Worm (Caenorhabditis elegans): ENCODE measurements around the gene Y73C8B.1.

The Y73C8B.1 gene

DNA sequence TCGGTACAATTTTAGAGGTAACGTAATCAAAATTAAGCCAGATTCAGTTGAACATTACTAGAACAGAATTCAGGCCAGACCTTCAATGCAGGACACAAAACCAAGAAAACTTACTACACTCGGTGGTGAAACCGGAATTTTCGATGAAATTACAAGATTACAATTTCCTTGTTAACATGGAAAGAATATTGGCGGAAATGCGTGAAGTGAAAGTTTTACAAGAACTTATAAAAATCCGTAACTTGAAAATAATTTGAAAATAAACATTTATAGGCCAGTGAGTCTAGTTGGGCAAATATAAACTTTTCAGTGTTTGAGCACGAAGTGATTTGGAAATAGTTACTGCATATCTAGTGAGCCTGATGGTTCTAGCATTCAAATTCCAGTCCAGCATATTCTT lies 38.2 kb upstream of the Y73C8B.1 start, which contains the start of gene K08D9.6:
Gene K08D9.6, minus strand, starts transcription at position 101 of the 400 bp plus-strand sequence.
- no peak for TF ChIP-seq tbx-7 (tag; optimal IDR thresholded peaks at IDR 0.05)
- no peak for TF ChIP-seq elt-2 (tag; optimal IDR thresholded peaks at IDR 0.05)
- TF ChIP-seq ceh-24 (tag; optimal IDR thresholded peaks at IDR 0.05) = no peak
- no peak for TF ChIP-seq odd-2 (tag; optimal IDR thresholded peaks at IDR 0.05)
- no peak for TF ChIP-seq ceh-14 (tag; optimal IDR thresholded peaks at IDR 0.05)
- TF ChIP-seq mec-3 (tag; optimal IDR thresholded peaks at IDR 0.05; ENCODE audit: borderline replicate concordance) = no peak
- TF ChIP-seq pag-3 (tag; optimal IDR thresholded peaks at IDR 0.05; ENCODE audit: borderline replicate concordance) = no peak
- no peak for TF ChIP-seq ceh-22 (tag; optimal IDR thresholded peaks at IDR 0.05)
- no peak for TF ChIP-seq lim-6 (tag; optimal IDR thresholded peaks at IDR 0.05)
- TF ChIP-seq hlh-13 (GFP tag; optimal IDR thresholded peaks at IDR 0.05) = no peak
- TF ChIP-seq unc-86 (tag; optimal IDR thresholded peaks at IDR 0.05) = no peak
- no peak for TF ChIP-seq ceh-6 (GFP tag; optimal IDR thresholded peaks at IDR 0.05)
- no peak for TF ChIP-seq ahr-1 (tag; optimal IDR thresholded peaks at IDR 0.05)
- TF ChIP-seq zip-5 (tag; optimal IDR thresholded peaks at IDR 0.05) = no peak
- no peak for TF ChIP-seq fkh-10 (GFP tag; optimal IDR thresholded peaks at IDR 0.05)
- no peak for TF ChIP-seq pax-1 (tag; optimal IDR thresholded peaks at IDR 0.05)
- no peak for TF ChIP-seq sdc-2 (tag; optimal IDR thresholded peaks at IDR 0.05)

- no peak for TF ChIP-seq syd-9 (tag; optimal IDR thresholded peaks at IDR 0.05)
- TF ChIP-seq odd-2 (tag; optimal IDR thresholded peaks at IDR 0.05) = no peak
- TF ChIP-seq eyg-1 (tag; optimal IDR thresholded peaks at IDR 0.05) = no peak
- TF ChIP-seq ceh-45 (GFP tag; IDR thresholded peaks at IDR 0.05) = no peak
- no peak for TF ChIP-seq ceh-14 (tag; optimal IDR thresholded peaks at IDR 0.05)
- TF ChIP-seq hlh-30 (tag; optimal IDR thresholded peaks at IDR 0.05; ENCODE audit: insufficient read depth) = no peak
- no peak for TF ChIP-seq hlh-15 (tag; optimal IDR thresholded peaks at IDR 0.05)
- no peak for TF ChIP-seq K09A11.1 (tag; optimal IDR thresholded peaks at IDR 0.05; ENCODE audit: insufficient read depth)
- no peak for TF ChIP-seq ets-4 (tag; optimal IDR thresholded peaks at IDR 0.05)
- no peak for TF ChIP-seq gmeb-2 (tag; optimal IDR thresholded peaks at IDR 0.05)
- TF ChIP-seq ceh-34 (tag; optimal IDR thresholded peaks at IDR 0.05) = no peak
- TF ChIP-seq ama-1 (optimal IDR thresholded peaks at IDR 0.05) = no peak
Observed at ce11 chrV:3230597-3230996, 33.9 kb upstream of the Y73C8B.1 start, which contains the start of gene K08D9.10. TSS of gene K08D9.10 (plus strand) at chrV:3230897.

DNA sequence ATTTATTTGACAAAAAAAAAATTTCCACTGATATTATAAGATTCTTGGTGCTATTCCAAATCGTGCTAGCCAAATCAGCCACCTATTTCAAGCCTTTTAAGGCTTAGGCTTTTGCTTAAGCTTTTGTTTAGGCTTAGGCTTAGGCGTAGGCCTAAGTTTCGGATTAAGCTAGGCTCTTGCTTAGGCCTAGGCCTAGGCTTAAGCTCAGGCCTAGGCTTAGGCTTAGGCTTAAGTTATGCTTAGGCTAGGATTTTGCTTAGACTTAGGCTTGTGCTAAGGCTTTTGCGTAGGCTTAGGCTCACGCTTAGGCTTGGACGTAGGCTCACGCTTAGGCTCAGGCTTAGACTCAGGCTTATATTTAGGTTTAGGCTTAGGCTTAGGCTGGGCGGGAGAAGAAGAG lies 33.5 kb upstream of the Y73C8B.1 start:
- TF ChIP-seq dve-1 (tag; optimal IDR thresholded peaks at IDR 0.05) (peak; percentile 61), pat-9 (tag; optimal IDR thresholded peaks at IDR 0.05) (no peak)

DNA sequence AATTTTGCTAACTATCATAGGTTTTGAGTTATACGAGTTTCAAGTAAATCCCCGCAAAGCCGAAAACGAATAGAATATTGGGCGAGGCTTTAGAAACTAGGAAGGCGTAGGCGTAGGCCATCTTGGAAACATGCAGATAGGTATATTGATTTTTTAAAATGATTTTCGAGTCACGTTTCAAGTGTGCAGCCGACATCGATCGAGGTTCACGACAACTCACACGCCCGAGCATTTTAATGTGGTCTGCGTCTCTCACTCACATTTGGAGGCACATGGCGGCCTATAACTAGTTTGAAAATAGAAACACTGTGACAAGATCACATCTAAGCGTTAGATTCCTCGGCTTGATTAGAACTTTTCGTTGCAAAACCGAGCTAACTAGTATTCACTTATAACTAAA lies 30.7 kb upstream of the Y73C8B.1 start, which contains the start of gene K08D9.2:
Gene K08D9.2, plus strand, starts transcription at position 301 of the 400 bp plus-strand sequence.
- TF ChIP-seq fax-1 (tag; optimal IDR thresholded peaks at IDR 0.05) (no peak), pag-3 (tag; optimal IDR thresholded peaks at IDR 0.05; ENCODE audit: borderline replicate concordance) (no peak), ceh-30 (tag; optimal IDR thresholded peaks at IDR 0.05) (no peak), ztf-16 (tag; optimal IDR thresholded peaks at IDR 0.05) (no peak), lin-11 (tag; optimal IDR thresholded peaks at IDR 0.05) (no peak)

ce11 chrV:3218604-3219003 lies 21.9 kb upstream of the Y73C8B.1 start:
- TF ChIP-seq ceh-34 (tag; optimal IDR thresholded peaks at IDR 0.05) (no peak), K09A11.1 (tag; optimal IDR thresholded peaks at IDR 0.05; ENCODE audit: insufficient read depth) (no peak), pax-1 (tag; optimal IDR thresholded peaks at IDR 0.05) (no peak), rnt-1 (tag; optimal IDR thresholded peaks at IDR 0.05) (peak; percentile 12), ceh-19 (GFP tag; optimal IDR thresholded peaks at IDR 0.05) (no peak), gmeb-2 (tag; optimal IDR thresholded peaks at IDR 0.05) (no peak), hlh-6 (tag; optimal IDR thresholded peaks at IDR 0.05) (no peak), dmd-4 (tag; optimal IDR thresholded peaks at IDR 0.05; ENCODE audit: borderline replicate concordance) (no peak), hlh-13 (GFP tag; optimal IDR thresholded peaks at IDR 0.05) (no peak), ztf-16 (tag; optimal IDR thresholded peaks at IDR 0.05) (no peak), tbx-2 (tag; optimal IDR thresholded peaks at IDR 0.05) (peak; percentile 77), fax-1 (tag; optimal IDR thresholded peaks at IDR 0.05) (no peak), ets-4 (tag; optimal IDR thresholded peaks at IDR 0.05) (no peak), ama-1 (optimal IDR thresholded peaks at IDR 0.05) (no peak), nhr-11 (tag; optimal IDR thresholded peaks at IDR 0.05) (no peak), che-1 (tag; optimal IDR thresholded peaks at IDR 0.05) (no peak), K02D7.2 (tag; optimal IDR thresholded peaks at IDR 0.05) (no peak), ceh-31 (tag; optimal IDR thresholded peaks at IDR 0.05) (peak; percentile 76), nfya-1 (tag; optimal IDR thresholded peaks at IDR 0.05) (no peak), sox-4 (tag; optimal IDR thresholded peaks at IDR 0.05) (no peak), tbx-7 (tag; optimal IDR thresholded peaks at IDR 0.05) (peak; percentile 28), pat-9 (tag; optimal IDR thresholded peaks at IDR 0.05) (no peak), hlh-8 (tag; optimal IDR thresholded peaks at IDR 0.05) (no peak)

Data from whole organism, late embryonic.